Worm (Caenorhabditis elegans): ENCODE measurements around the gene xol-1.

The xol-1 gene

DNA sequence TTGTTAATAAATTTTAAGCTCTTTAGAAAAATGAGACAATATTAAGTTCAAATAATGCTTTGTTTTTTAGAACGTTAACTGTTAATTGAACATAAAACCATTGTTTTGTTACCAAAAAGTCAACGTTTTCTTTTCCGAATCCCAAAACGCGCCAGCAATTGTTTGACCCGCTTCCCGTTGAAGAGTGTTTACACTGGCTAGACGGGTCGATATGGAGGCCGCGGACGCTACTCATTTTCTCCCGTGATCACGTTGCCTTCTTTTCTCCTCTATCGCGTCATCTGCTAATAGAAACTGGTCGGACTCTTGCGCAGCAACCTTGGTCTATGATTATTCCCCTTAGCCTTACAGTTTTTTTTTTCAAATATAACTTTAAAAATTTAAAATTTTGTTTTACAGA is 12.0 kb upstream of the xol-1 start, which contains the start of gene C34D10.1 (continued):
- TF ChIP-seq ceh-40 (GFP tag; IDR thresholded peaks at IDR 0.05): no peak
- peak; percentile 63 for TF ChIP-seq zfh-2 (GFP tag; conservative IDR thresholded peaks at IDR 0.05)
- no peak for TF ChIP-seq rec-8 (tag; optimal IDR thresholded peaks at IDR 0.05)
- no peak for TF ChIP-seq hrde-1 (tag; optimal IDR thresholded peaks at IDR 0.05; ENCODE audit: borderline replicate concordance)
- no peak for TF ChIP-seq Y56A3A.18 (GFP tag; IDR thresholded peaks at IDR 0.05)
- TF ChIP-seq F52B5.7 (tag; optimal IDR thresholded peaks at IDR 0.05): no peak
- TF ChIP-seq attf-5 (GFP tag; optimal IDR thresholded peaks at IDR 0.05): peak; percentile 45
- TF ChIP-seq dpl-1 (GFP tag; optimal IDR thresholded peaks at IDR 0.05): no peak
- TF ChIP-seq K12H6.12 (tag; optimal IDR thresholded peaks at IDR 0.05): peak; percentile 67
- no peak for TF ChIP-seq lin-54 (GFP tag; optimal IDR thresholded peaks at IDR 0.05)

DNA sequence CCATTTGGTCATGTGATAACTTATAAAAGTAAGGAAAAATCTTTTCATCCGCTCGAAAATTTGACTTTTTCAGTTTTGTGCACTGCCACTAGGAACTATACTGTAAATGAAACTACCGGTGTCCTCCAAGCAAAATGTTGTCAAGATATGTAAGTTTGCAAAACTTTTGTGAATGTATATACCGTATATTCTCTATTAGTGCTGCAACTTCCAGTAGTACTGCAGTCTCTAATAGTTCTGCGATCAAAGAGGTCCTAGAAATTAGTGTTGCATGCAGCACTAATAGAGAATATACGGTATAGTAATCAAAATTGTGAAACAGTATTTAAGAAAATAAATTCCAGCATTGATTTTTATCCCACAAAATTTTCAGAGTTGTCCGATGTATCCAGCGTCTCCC is 11.1 kb upstream of the xol-1 start:
- TF ChIP-seq F33H1.4 (GFP tag; IDR thresholded peaks at IDR 0.05): no peak
- TF ChIP-seq nfyb-1 (GFP tag; IDR thresholded peaks at IDR 0.05): 0 out of 2 replicates have a peak, but pooled peaks have one; percentile 52
- no peak for TF ChIP-seq attf-6 (GFP tag; IDR thresholded peaks at IDR 0.05)
- TF ChIP-seq bed-1 (GFP tag; IDR thresholded peaks at IDR 0.05): no peak
- no peak for TF ChIP-seq ztf-3 (GFP tag; optimal IDR thresholded peaks at IDR 0.05)
- TF ChIP-seq ama-1 (optimal IDR thresholded peaks at IDR 0.05): no peak
- TF ChIP-seq ama-1 (GFP tag; optimal IDR thresholded peaks at IDR 0.05): no peak
- TF ChIP-seq let-607 (tag; optimal IDR thresholded peaks at IDR 0.05): no peak
- no peak for TF ChIP-seq F57C9.4 (tag; optimal IDR thresholded peaks at IDR 0.05)

DNA sequence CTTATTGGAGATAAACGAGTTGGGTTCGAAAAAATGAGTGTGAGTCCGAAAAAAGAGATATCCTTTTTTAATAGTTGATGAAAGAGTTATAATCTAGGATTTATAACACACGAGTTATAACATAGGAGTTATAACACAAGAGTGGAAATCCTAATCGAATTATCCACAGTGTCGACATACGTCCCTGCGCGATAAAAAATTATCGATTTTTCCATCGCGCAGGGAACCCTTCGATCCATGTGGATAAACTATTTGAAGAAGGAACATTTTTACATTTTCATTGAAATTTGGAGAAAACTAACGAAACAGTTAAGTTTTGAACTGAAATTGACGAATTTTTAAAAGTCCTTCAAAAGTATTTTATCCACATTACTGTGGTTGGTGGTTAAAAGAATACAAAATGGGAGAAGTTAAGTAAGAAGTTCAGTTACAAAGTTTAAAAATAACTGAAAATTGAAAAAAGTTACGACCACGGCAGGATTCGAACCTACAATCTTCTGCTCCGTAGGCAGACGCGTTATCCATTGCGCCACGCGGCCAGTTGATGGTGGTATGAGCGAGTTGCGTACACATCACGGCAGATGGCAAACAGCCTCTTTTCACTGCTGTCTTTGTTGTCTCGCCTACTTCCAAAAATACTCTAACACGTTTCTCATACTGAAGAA is 4.8 kb upstream of the xol-1 start:
- peak; percentile 66 for TF ChIP-seq egrh-3 (GFP tag; IDR thresholded peaks at IDR 0.05)
- TF ChIP-seq madf-3 (GFP tag; IDR thresholded peaks at IDR 0.05): peak; percentile 86
- peak; percentile 92 for TF ChIP-seq F10E7.11 (tag; optimal IDR thresholded peaks at IDR 0.05)
- peak; percentile 27 for TF ChIP-seq hrde-1 (tag; optimal IDR thresholded peaks at IDR 0.05; ENCODE audit: borderline replicate concordance)
- TF ChIP-seq mxl-1 (tag; optimal IDR thresholded peaks at IDR 0.05): peak; percentile 83
- TF ChIP-seq ztf-28 (GFP tag; IDR thresholded peaks at IDR 0.05): peak; percentile 87
- peak; percentile 95 for TF ChIP-seq ztf-22 (GFP tag; optimal IDR thresholded peaks at IDR 0.05)
- TF ChIP-seq madf-10 (tag; optimal IDR thresholded peaks at IDR 0.05): peak; percentile 96
- peak; percentile 84 for TF ChIP-seq ceh-79 (tag; optimal IDR thresholded peaks at IDR 0.05)
- TF ChIP-seq nfyb-1 (GFP tag; IDR thresholded peaks at IDR 0.05): peak; percentile 98
- no peak for TF ChIP-seq unc-130 (GFP tag; optimal IDR thresholded peaks at IDR 0.05)
- peak; percentile 98 for TF ChIP-seq Y56A3A.18 (GFP tag; IDR thresholded peaks at IDR 0.05)
- TF ChIP-seq die-1 (tag; optimal IDR thresholded peaks at IDR 0.05): peak; percentile 88
- TF ChIP-seq cebp-2 (GFP tag; IDR thresholded peaks at IDR 0.05): peak; percentile 95; the same call in 1 of the 2 replicates
- peak; percentile 64; the same call in 1 of the 2 replicates for TF ChIP-seq attf-6 (GFP tag; IDR thresholded peaks at IDR 0.05)
- peak; percentile 89 for TF ChIP-seq pbrm-1 (GFP tag; IDR thresholded peaks at IDR 0.05)
- 0 out of 2 replicates have a peak, but pooled peaks have one; percentile 81 for TF ChIP-seq F37B4.10 (GFP tag; IDR thresholded peaks at IDR 0.05)
- no peak for TF ChIP-seq aptf-3 (GFP tag; IDR thresholded peaks at IDR 0.05)
- 0 out of 2 replicates have a peak, but pooled peaks have one; percentile 45 for TF ChIP-seq ceh-58 (GFP tag; IDR thresholded peaks at IDR 0.05)
- TF ChIP-seq akir-1 (GFP tag; optimal IDR thresholded peaks at IDR 0.05): peak; percentile 75
- TF ChIP-seq egl-44 (GFP tag; IDR thresholded peaks at IDR 0.05): peak; percentile 76
- TF ChIP-seq Y95B8A.8 (GFP tag; IDR thresholded peaks at IDR 0.05): peak; percentile 50; the same call in 1 of the 2 replicates
- peak; percentile 81 for TF ChIP-seq mes-4 (tag; optimal IDR thresholded peaks at IDR 0.05)
- TF ChIP-seq ceh-27 (GFP tag; optimal IDR thresholded peaks at IDR 0.05): peak; percentile 95
- no peak for TF ChIP-seq nfya-2 (GFP tag; IDR thresholded peaks at IDR 0.05)
- 0 out of 2 replicates have a peak, but pooled peaks have one; percentile 83 for TF ChIP-seq lag-1 (GFP tag; IDR thresholded peaks at IDR 0.05)
- TF ChIP-seq ceh-40 (GFP tag; IDR thresholded peaks at IDR 0.05): peak; percentile 85
- TF ChIP-seq atf-7 (tag; optimal IDR thresholded peaks at IDR 0.05): peak; percentile 98
- peak; percentile 84 for TF ChIP-seq ztf-6 (GFP tag; IDR thresholded peaks at IDR 0.05)
- TF ChIP-seq F23B12.7 (tag; optimal IDR thresholded peaks at IDR 0.05; ENCODE audit: insufficient read depth): peak; percentile 97
- TF ChIP-seq ekl-4 (GFP tag; IDR thresholded peaks at IDR 0.05): peak; percentile 85

Data from whole organism, young adult.